Worm (Caenorhabditis elegans): ENCODE results near the gene gpn-1.

gpn-1 gene

DNA sequence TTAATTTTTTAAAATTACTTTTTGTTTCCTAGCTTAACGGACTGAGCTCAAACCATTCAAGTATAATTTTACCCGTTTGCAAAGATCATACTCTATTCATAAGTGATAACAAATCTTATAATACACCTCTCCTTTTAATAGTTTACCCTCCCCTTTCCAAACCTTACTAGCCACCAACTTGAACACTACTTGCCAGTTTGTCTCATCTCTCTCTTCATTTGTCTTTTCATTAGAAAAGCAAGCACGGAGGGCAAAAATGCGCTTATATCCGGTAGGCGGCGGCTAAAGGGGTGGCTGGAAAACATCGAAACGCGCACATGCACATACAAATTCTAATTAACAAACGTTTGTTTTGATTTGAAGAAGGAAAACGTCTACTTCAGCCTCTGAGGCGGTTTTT, 26.5 kb upstream of the gpn-1 start:
- no peak for TF ChIP-seq nhr-237 (tag; optimal IDR thresholded peaks at IDR 0.05)
- TF ChIP-seq skn-1 (tag; optimal IDR thresholded peaks at IDR 0.05), result no peak

DNA sequence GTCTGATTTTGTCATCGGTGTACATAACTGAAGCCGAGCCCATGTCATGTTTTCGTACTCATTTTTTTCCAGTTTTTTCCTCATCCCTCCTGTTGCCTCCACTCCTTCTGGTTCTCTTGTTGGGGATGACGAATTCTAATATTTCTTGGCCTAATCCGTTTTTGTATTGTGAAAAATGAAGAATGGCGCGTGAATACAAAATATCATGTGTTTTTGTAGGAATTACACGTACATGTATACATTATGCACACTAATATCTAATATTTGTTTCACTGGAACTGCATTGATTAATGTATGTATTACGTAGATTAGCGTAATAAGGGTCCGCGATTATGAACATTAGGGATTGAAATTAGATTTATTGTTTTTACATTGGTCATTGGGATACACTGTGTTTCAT, 25.9 kb upstream of the gpn-1 start:
- TF ChIP-seq ama-1 (optimal IDR thresholded peaks at IDR 0.05) (no peak), nhr-21 (tag; optimal IDR thresholded peaks at IDR 0.05) (no peak), ceh-16 (tag; optimal IDR thresholded peaks at IDR 0.05) (no peak), R02D3.7 (tag; optimal IDR thresholded peaks at IDR 0.05) (no peak), gmeb-1 (tag; optimal IDR thresholded peaks at IDR 0.05) (no peak), unc-55 (GFP tag; optimal IDR thresholded peaks at IDR 0.05) (peak; percentile 24), unc-62 (GFP tag; optimal IDR thresholded peaks at IDR 0.05) (no peak)

- TF ChIP-seq lsy-2 (tag; optimal IDR thresholded peaks at IDR 0.05) (peak in 1 of 2 experiments; percentile 10), C34F6.9 (tag; optimal IDR thresholded peaks at IDR 0.05) (peak; percentile 28), R02D3.7 (tag; optimal IDR thresholded peaks at IDR 0.05) (no peak)
Measured at ce11 chrX:15657773-15658172, 23.7 kb upstream of the gpn-1 start.

DNA sequence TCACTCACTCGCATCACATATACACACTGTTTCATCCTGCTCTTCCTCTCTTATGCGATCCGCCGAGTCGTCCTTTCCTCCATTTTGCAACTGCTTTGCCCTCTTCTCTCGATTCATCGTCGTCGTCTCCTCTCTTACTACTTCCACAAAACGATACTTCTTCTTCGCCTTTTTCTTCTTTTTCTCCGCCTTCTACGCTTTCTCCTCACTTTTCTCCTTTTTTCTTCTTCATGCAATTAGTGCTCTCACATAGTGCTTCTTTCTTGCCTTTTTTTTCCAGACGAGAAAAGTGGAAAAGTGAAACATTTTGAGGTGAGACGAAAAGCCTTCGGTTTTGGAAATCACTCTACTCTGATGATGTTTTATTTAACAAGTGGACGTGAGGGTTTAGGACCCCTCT, 21.9 kb upstream of the gpn-1 start:
- TF ChIP-seq mab-5 (tag; optimal IDR thresholded peaks at IDR 0.05), result no peak
- no peak for TF ChIP-seq unc-39 (tag; optimal IDR thresholded peaks at IDR 0.05)
- peak; percentile 23 for TF ChIP-seq nhr-129 (tag; optimal IDR thresholded peaks at IDR 0.05)
- no peak for TF ChIP-seq sem-4 (tag; optimal IDR thresholded peaks at IDR 0.05)
- no peak for TF ChIP-seq lin-39 (tag; optimal IDR thresholded peaks at IDR 0.05)
- TF ChIP-seq ZK546.5 (tag; optimal IDR thresholded peaks at IDR 0.05), result no peak
- peak; percentile 0 for TF ChIP-seq lin-13 (GFP tag; optimal IDR thresholded peaks at IDR 0.05)
- TF ChIP-seq dmd-4 (tag; optimal IDR thresholded peaks at IDR 0.05), result no peak
- peak; percentile 5 for TF ChIP-seq crh-2 (tag; optimal IDR thresholded peaks at IDR 0.05)
- TF ChIP-seq nhr-25 (tag; optimal IDR thresholded peaks at IDR 0.05), result no peak
- TF ChIP-seq unc-55 (GFP tag; optimal IDR thresholded peaks at IDR 0.05), result peak; percentile 57
- TF ChIP-seq gmeb-1 (tag; optimal IDR thresholded peaks at IDR 0.05), result no peak
- TF ChIP-seq nhr-10 (tag; optimal IDR thresholded peaks at IDR 0.05), result no peak
- TF ChIP-seq alr-1 (tag; optimal IDR thresholded peaks at IDR 0.05), result no peak
- no peak for TF ChIP-seq blmp-1 (tag; optimal IDR thresholded peaks at IDR 0.05; ENCODE audit: insufficient read depth)
- no peak for TF ChIP-seq nhr-11 (tag; optimal IDR thresholded peaks at IDR 0.05)
- peak in 1 of 2 experiments; percentile 25 for TF ChIP-seq lsy-2 (tag; optimal IDR thresholded peaks at IDR 0.05)
- no peak for TF ChIP-seq nhr-77 (tag; optimal IDR thresholded peaks at IDR 0.05)
- TF ChIP-seq C34F6.9 (tag; optimal IDR thresholded peaks at IDR 0.05), result peak; percentile 31

DNA sequence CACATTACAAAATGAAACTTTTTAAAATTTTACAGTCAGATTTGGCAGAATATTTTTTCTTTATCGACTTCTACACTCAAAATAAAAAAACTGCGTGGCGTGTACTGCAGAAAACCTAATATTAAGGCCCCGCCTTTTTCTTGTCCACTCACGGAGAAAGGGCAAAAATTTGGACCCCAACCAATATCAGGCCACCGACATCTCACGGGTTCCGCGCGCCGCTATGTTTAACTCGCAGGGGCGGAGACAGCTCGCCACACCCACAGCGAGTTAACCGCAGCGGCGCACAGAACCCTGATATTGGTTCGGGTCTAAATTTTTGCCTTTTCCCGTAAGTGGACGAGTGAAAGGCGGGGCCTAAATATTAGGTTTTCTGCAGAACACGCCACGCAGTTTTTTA, 17.8 kb upstream of the gpn-1 start:
- TF ChIP-seq snpc-4 (tag; optimal IDR thresholded peaks at IDR 0.05) (peak; percentile 81), unc-62 (GFP tag; optimal IDR thresholded peaks at IDR 0.05) (no peak), nhr-237 (tag; optimal IDR thresholded peaks at IDR 0.05) (no peak), aly-2 (tag; optimal IDR thresholded peaks at IDR 0.05) (no peak), ama-1 (optimal IDR thresholded peaks at IDR 0.05) (no peak), zag-1 (tag; optimal IDR thresholded peaks at IDR 0.05) (no peak), fos-1 (tag; optimal IDR thresholded peaks at IDR 0.05) (no peak), nhr-23 (tag; optimal IDR thresholded peaks at IDR 0.05) (no peak)

ce11 chrX:15666169-15666811, 15.2 kb upstream of the gpn-1 start, which contains the start of gene pcdr-1:
TSS of gene pcdr-1 (plus strand) at chrX:15666761.
- TF ChIP-seq elt-1 (tag; optimal IDR thresholded peaks at IDR 0.05) (no peak), lin-13 (GFP tag; optimal IDR thresholded peaks at IDR 0.05) (no peak), ceh-82 (tag; optimal IDR thresholded peaks at IDR 0.05) (no peak), nhr-12 (tag; optimal IDR thresholded peaks at IDR 0.05) (no peak), nhr-10 (tag; optimal IDR thresholded peaks at IDR 0.05) (no peak), mbf-1 (tag; optimal IDR thresholded peaks at IDR 0.05) (no peak), snpc-4 (tag; optimal IDR thresholded peaks at IDR 0.05) (no peak), Y55F3AM.14 (GFP tag; optimal IDR thresholded peaks at IDR 0.05) (no peak), nhr-21 (tag; optimal IDR thresholded peaks at IDR 0.05) (no peak)

Data from whole organism, L2 larva.